Worm (Caenorhabditis elegans): ENCODE data around the gene C34C6.9.

- TF ChIP-seq ztf-11 (tag; optimal IDR thresholded peaks at IDR 0.05) (no peak), snpc-4 (tag; optimal IDR thresholded peaks at IDR 0.05) (no peak), ceh-90 (tag; optimal IDR thresholded peaks at IDR 0.05) (no peak)
Measured at ce11 chrII:8730281-8730680, 44.6 kb downstream of the C34C6.9 start.
